Fruit fly (Drosophila melanogaster): Measurements from ENCODE around the gene ND-13B.
A peak's percentile ranks its signal among the peaks of the same experiment; 100 is the strongest.

Gene ND-13B

DNA sequence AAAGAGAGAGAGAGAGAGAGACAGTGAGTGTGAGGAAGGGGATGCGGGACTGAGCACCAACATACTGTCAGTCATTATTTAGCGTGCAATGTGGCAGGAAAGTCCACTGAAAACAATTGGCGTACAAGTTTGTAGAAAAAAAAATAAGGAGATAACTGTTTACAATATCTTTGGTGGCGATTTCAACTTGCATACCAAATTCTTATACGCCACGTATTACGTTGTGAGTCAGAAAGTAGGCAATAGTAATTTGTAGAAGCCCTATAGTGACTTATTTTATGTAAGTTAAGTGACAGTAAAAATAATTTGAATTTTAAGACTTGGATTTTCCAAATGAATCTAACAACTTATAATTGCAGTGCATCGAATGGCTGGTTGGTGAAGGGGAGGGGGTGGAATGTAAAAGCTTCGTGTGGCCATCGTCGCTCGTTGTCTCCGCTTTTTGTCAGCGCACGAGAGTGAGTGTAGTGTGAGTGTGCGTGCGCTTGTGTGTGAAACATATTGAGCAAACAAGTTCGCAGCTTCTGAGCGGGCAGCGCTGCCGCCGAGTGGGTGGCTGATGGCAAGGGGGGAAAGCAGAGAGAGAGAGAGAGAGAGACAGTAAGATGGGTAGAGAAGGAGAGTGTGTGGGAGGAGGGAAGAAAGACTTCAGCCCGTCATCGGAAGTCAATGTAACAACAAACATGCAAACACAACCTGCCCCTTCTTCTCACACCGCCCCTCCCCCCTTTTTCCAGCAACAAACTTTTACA is 45.9 kb upstream of the ND-13B start (continued):
- TF ChIP-seq repo (GFP tag; optimal IDR thresholded peaks at IDR 0.05): peak; percentile 94
- peak; percentile 92 for TF ChIP-seq ems (GFP tag; optimal IDR thresholded peaks at IDR 0.05)
- peak; percentile 50; the same call in 1 of the 2 replicates for TF ChIP-seq CG11696 (GFP tag; IDR thresholded peaks at IDR 0.05)
- peak; percentile 79 for TF ChIP-seq sqz (GFP tag; optimal IDR thresholded peaks at IDR 0.05)
- TF ChIP-seq CG18476 (GFP tag; optimal IDR thresholded peaks at IDR 0.05): peak; percentile 92
- peak; percentile 94 for TF ChIP-seq CG2678 (tag; optimal IDR thresholded peaks at IDR 0.05)
- peak; percentile 87 for TF ChIP-seq her (GFP tag; optimal IDR thresholded peaks at IDR 0.05)
- peak; percentile 96 for TF ChIP-seq caup (GFP tag; optimal IDR thresholded peaks at IDR 0.05; ENCODE audit: severe bottlenecking)
- TF ChIP-seq Hr78 (GFP tag; optimal IDR thresholded peaks at IDR 0.05): peak in 1 of 2 experiments; percentile 84
- TF ChIP-seq ATbp (GFP tag; optimal IDR thresholded peaks at IDR 0.05): peak; percentile 88
- TF ChIP-seq CG12071 (GFP tag; optimal IDR thresholded peaks at IDR 0.05): peak; percentile 94
- TF ChIP-seq Stat92E (GFP tag; optimal IDR thresholded peaks at IDR 0.05): peak in 2 of 3 experiments; percentile 43 to 83
- TF ChIP-seq Scr (GFP tag; IDR thresholded peaks at IDR 0.05; ENCODE audit: partially characterized antibody): peak; percentile 27; the same call in 1 of the 2 replicates
- TF ChIP-seq mld (GFP tag; IDR thresholded peaks at IDR 0.05; ENCODE audit: partially characterized antibody): no peak
- TF ChIP-seq CG30431 (GFP tag; optimal IDR thresholded peaks at IDR 0.05): peak; percentile 69
- TF ChIP-seq CG12155 (GFP tag; optimal IDR thresholded peaks at IDR 0.05): peak; percentile 82
- TF ChIP-seq CG12219 (GFP tag; optimal IDR thresholded peaks at IDR 0.05): peak; percentile 78
- TF ChIP-seq CG14860 (GFP tag; IDR thresholded peaks at IDR 0.05; ENCODE audit: partially characterized antibody): no peak
- TF ChIP-seq org-1 (GFP tag; optimal IDR thresholded peaks at IDR 0.05): peak; percentile 93
- TF ChIP-seq ssp (GFP tag; IDR thresholded peaks at IDR 0.05): peak; percentile 83; the same call in 1 of the 2 replicates
- 0 out of 2 replicates have a peak, but pooled peaks have one; percentile 11 for TF ChIP-seq unc-4 (GFP tag; IDR thresholded peaks at IDR 0.05; ENCODE audit: partially characterized antibody)
- no peak for TF ChIP-seq CG2129 (GFP tag; IDR thresholded peaks at IDR 0.05; ENCODE audit: partially characterized antibody)
- peak; percentile 77 for TF ChIP-seq ara (GFP tag; IDR thresholded peaks at IDR 0.05)
- TF ChIP-seq Neu2 (GFP tag; optimal IDR thresholded peaks at IDR 0.05; ENCODE audit: borderline replicate concordance): peak; percentile 74
- peak; percentile 50 to 89 for TF ChIP-seq bsh (GFP tag; optimal IDR thresholded peaks at IDR 0.05)
- peak; percentile 91 for TF ChIP-seq CG32772 (GFP tag; IDR thresholded peaks at IDR 0.05)
- peak; percentile 69 for TF ChIP-seq B-H2 (GFP tag; optimal IDR thresholded peaks at IDR 0.05)
- peak; percentile 99 for TF ChIP-seq Ets65A (GFP tag)
- TF ChIP-seq Dll (GFP tag; IDR thresholded peaks at IDR 0.05; ENCODE audit: partially characterized antibody): 0 out of 4 replicates have a peak, but pooled peaks have one; percentile 9
- no peak for TF ChIP-seq Tbp (GFP tag; optimal IDR thresholded peaks at IDR 0.05)
- TF ChIP-seq CG11560 (tag; IDR thresholded peaks at IDR 0.05): peak; percentile 90
- TF ChIP-seq CG33557 (GFP tag; optimal IDR thresholded peaks at IDR 0.05): peak; percentile 38
- TF ChIP-seq CG12236 (GFP tag; optimal IDR thresholded peaks at IDR 0.05): peak; percentile 88
- no peak for TF ChIP-seq nerfin-2 (GFP tag; IDR thresholded peaks at IDR 0.05; ENCODE audit: partially characterized antibody)
- peak; percentile 94 for TF ChIP-seq HLH3B (GFP tag; IDR thresholded peaks at IDR 0.05)
- TF ChIP-seq Bdp1 (GFP tag; optimal IDR thresholded peaks at IDR 0.05): peak; percentile 73
- TF ChIP-seq CG5180 (GFP tag; optimal IDR thresholded peaks at IDR 0.05): peak; percentile 97
- peak; percentile 93 for TF ChIP-seq lilli (GFP tag; optimal IDR thresholded peaks at IDR 0.05)
- peak; percentile 70 for TF ChIP-seq oc (tag; optimal IDR thresholded peaks at IDR 0.05)
- TF ChIP-seq slbo (GFP tag; IDR thresholded peaks at IDR 0.05): peak; percentile 90
- peak; percentile 92 for TF ChIP-seq Aef1 (GFP tag; IDR thresholded peaks at IDR 0.05)
- peak; percentile 58 for TF ChIP-seq da (GFP tag; optimal IDR thresholded peaks at IDR 0.05)
- TF ChIP-seq fd3F (GFP tag; optimal IDR thresholded peaks at IDR 0.05): peak; percentile 62
- TF ChIP-seq Sry-β (GFP tag; optimal IDR thresholded peaks at IDR 0.05): peak; percentile 70
- peak; percentile 88 for TF ChIP-seq CG9215 (GFP tag; IDR thresholded peaks at IDR 0.05)
- TF ChIP-seq CkIIα-i1 (GFP tag; IDR thresholded peaks at IDR 0.05): peak; percentile 60; the same call in 1 of the 2 replicates
- TF ChIP-seq otp (GFP tag; IDR thresholded peaks at IDR 0.05): peak; percentile 56
